Worm (Caenorhabditis elegans) whole organism, L4/young adult: ENCODE results near the gene cylc-1.
"Not testable (repeated sequence)": the region's sequence is repeated elsewhere in the genome, so short reads cannot be mapped to it uniquely, and the experiment has no call there.

Experiments
- W03F9.2 ChIP-seq: fragments of 150-350 bp; optimal IDR thresholded peaks from 2 replicates; lab custom pipeline; 2014; ENCODE audit warnings: missing biosample characterization, missing genetic modification characterization
- dao-5 ChIP-seq: sonication (generic microtip); optimal IDR thresholded peaks from 2 replicates; lab custom pipeline; 2016; ENCODE audit warnings: missing genotype, missing genetic modification characterization, moderate library complexity, missing compliant biosample characterization
- him-1 ChIP-seq: sonication (generic microtip); optimal IDR thresholded peaks from 2 replicates; lab custom pipeline; 2016; ENCODE audit warnings: missing genotype, missing genetic modification reagents, missing genetic modification characterization, missing compliant biosample characterization

DNA sequence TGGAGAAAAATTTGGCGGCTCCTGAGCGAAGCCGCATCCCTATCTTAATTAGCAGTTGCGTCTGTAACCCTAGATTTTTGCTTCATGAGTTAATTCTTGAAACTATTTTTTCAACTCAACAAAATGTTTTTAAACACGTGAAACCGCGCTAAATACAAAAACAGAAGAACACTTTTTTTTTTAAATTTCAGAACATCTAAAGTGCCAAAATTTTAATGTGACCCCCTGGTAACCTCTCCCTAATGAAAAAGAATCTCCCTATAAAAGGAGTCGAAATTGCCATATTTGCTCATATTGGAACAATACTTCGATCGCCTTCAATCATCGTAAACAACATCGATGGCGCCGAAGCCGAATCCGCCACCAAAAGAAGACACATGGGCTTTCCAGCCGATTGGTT, 980 bp upstream of the cylc-1 start, which contains the start of gene nsph-4.1:
- TF ChIP-seq him-1 (tag; lab: Kevin White, UChicago); W03F9.2 (tag; lab: Kevin White, UChicago); dao-5: not testable (repeated sequence)
